Worm (Caenorhabditis elegans): ENCODE measurements around the gene nrf-5.

- TF ChIP-seq T22C8.4 (GFP tag; IDR thresholded peaks at IDR 0.05) = no peak
- no peak for TF ChIP-seq tab-1 (GFP tag; IDR thresholded peaks at IDR 0.05)
- TF ChIP-seq ztf-23 (GFP tag; IDR thresholded peaks at IDR 0.05) = no peak
- TF ChIP-seq klf-2 (GFP tag; conservative IDR thresholded peaks at IDR 0.05) = no peak
- no peak for TF ChIP-seq ref-1 (GFP tag; conservative IDR thresholded peaks at IDR 0.05)
- TF ChIP-seq flt-1 (GFP tag; IDR thresholded peaks at IDR 0.05) = no peak
- no peak for TF ChIP-seq cog-1 (tag; optimal IDR thresholded peaks at IDR 0.05)
- no peak for TF ChIP-seq med-1 (GFP tag; optimal IDR thresholded peaks at IDR 0.05; ENCODE audit: insufficient read depth)
Measured at ce11 chrV:13857132-13857531, 29.1 kb downstream of the nrf-5 start, which contains the start of gene srx-136.
